Fruit fly (Drosophila melanogaster) Kc167 (cell line): ENCODE measurements around the gene ph-p.

Experiments used
- h ChIP-seq: fragments of >200 bp; optimal IDR thresholded peaks from 3 replicates; lab custom pipeline; 2018; ENCODE audit warnings: missing external identifiers
- insv ChIP-seq: fragments of >200 bp; optimal IDR thresholded peaks from 3 replicates; lab custom pipeline; 2018; ENCODE audit warnings: missing external identifiers
- psq ChIP-seq: fragments of >200 bp; optimal IDR thresholded peaks from 2 replicates; lab custom pipeline; 2017; ENCODE audit warnings: missing external identifiers
- ttk ChIP-seq: sonication (Bioruptor generic); optimal IDR thresholded peaks from 2 replicates; lab custom pipeline; 2017; ENCODE audit warnings: missing external identifiers

DNA sequence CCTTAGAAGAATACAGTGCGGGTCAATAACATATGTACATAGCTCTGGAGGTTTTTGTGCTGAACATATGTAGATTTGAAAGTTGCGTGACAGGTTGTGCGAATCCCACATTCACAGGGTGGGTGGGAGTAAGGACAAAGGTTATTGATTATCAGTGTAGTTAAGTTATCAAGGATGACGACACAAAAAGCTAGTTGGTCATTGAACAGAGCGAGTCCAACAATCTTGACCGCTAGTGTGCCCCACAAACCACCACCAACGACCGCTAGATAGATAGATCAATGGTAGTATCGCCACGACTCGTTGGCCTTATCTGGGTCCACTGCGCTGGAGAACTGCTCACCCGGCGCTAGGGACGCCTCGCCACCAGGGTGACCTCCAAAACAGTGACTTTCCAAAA, 8.4 kb upstream of the ph-p start:
- no peak for TF ChIP-seq psq
- no peak for TF ChIP-seq insv (lab: Kevin White, UChicago)
- TF ChIP-seq h, result no peak
- TF ChIP-seq ttk, result no peak
